Worm (Caenorhabditis elegans): ENCODE results near the gene sec-5.

ce11 chrII:9161023-9161422 lies 15.9 kb downstream of the sec-5 start, which contains the start of gene rhy-1:
- TF ChIP-seq dao-5 (tag; optimal IDR thresholded peaks at IDR 0.05): no peak
- TF ChIP-seq W03F9.2 (tag; optimal IDR thresholded peaks at IDR 0.05): no peak

All from whole organism, L4/young adult.